Worm (Caenorhabditis elegans) whole organism, L1 larva: ENCODE measurements around the gene Y39A1A.18.

Source experiments
- ama-1 ChIP-seq: fragments of 150-350 bp; optimal IDR thresholded peaks from 2 replicates; lab custom pipeline; 2014
- egl-27 ChIP-seq, 2 experiments: fragments of 150-350 bp in 1 of 2; sonication (generic microtip); optimal IDR thresholded peaks; 3 replicates each; lab custom pipeline; 2017 to 2018; ENCODE audit warnings: missing biosample characterization in 2 of 2, missing genetic modification characterization in 2 of 2, missing genetic modification reagents in 2 of 2
- fos-1 ChIP-seq: fragments of 150-350 bp; optimal IDR thresholded peaks from 2 replicates; lab custom pipeline; 2014; ENCODE audit warnings: missing biosample characterization, missing genetic modification characterization
- irx-1 ChIP-seq: sonication (generic microtip); optimal IDR thresholded peaks from 2 replicates; lab custom pipeline; 2016; ENCODE audit warnings: missing genetic modification characterization, missing compliant biosample characterization
- nhr-71 ChIP-seq: sonication (generic microtip); optimal IDR thresholded peaks from 2 replicates; lab custom pipeline; 2016; ENCODE audit warnings: mild to moderate bottlenecking, missing genetic modification characterization, moderate library complexity, missing compliant biosample characterization
- nhr-90 ChIP-seq: sonication (generic microtip); optimal IDR thresholded peaks from 2 replicates; lab custom pipeline; 2016; ENCODE audit warnings: mild to moderate bottlenecking, missing genetic modification characterization, missing compliant biosample characterization; ENCODE audit not compliant: poor library complexity
- pax-3 ChIP-seq: fragments of 200-800 bp; sonication (Bioruptor generic); optimal IDR thresholded peaks from 2 replicates; lab custom pipeline; 2018; ENCODE audit warnings: mild to moderate bottlenecking, missing genetic modification characterization, moderate library complexity, missing compliant biosample characterization
- skn-1 ChIP-seq: fragments of 150-350 bp; optimal IDR thresholded peaks from 2 replicates; lab custom pipeline; 2014; ENCODE audit warnings: missing biosample characterization, missing genetic modification characterization
- tlp-1 ChIP-seq: fragments of 150-350 bp; optimal IDR thresholded peaks from 2 replicates; lab custom pipeline; 2014; ENCODE audit warnings: missing biosample characterization, missing genetic modification characterization
- zag-1 ChIP-seq: fragments of 150-350 bp; optimal IDR thresholded peaks from 2 replicates; lab custom pipeline; 2014; ENCODE audit warnings: missing biosample characterization, missing genetic modification characterization

Gene Y39A1A.18

DNA sequence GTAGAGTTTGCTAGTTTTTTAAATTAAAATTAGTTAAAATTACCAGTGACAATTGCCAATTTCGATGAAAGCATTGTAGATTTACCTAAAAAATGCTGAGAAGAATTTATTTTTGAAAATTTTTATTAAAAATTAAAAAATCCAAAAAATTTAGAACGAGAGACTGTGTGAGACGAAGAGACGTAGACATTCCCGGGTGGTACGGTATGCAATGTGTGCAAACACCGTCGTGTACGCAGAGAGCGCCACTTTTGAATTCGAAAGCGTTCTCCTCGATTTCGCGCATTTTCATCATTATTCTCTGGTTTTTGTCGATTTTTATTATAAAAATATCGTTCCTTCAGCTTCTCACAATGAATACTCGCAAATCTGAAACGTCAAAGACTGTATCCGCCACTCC lies 51.5 kb downstream of the Y39A1A.18 start, which contains the start of the genes dhs-11 and orc-1 (continued):
- TF ChIP-seq tlp-1 = no peak
- TF ChIP-seq irx-1 = no peak
- no peak for TF ChIP-seq egl-27 (tag; optimal IDR thresholded peaks at IDR 0.05; lab: Kevin White, UChicago)
- TF ChIP-seq nhr-71 (tag; lab: Kevin White, UChicago) = peak; percentile 66
- no peak for TF ChIP-seq fos-1 (tag; lab: Kevin White, UChicago)
- no peak for TF ChIP-seq zag-1
- TF ChIP-seq nhr-90 (tag; lab: Kevin White, UChicago) = peak; percentile 48
- TF ChIP-seq skn-1 = peak; percentile 30
- TF ChIP-seq ama-1 (lab: Kevin White, UChicago) = no peak
- no peak for TF ChIP-seq pax-3 (tag; lab: Kevin White, UChicago)
